Fruit fly (Drosophila melanogaster) whole organism, embryonic: Measurements from ENCODE around the gene CG8925.

Source experiments
- Awh ChIP-seq: fragments of 200-800 bp; sonication (Bioruptor generic); IDR thresholded peaks from 2 replicates; pipeline ENCODE4, ENCODE4 v1.3.6; 2022; ENCODE audit warnings: missing biosample characterization, missing genetic modification characterization
- CG10267 ChIP-seq: fragments of 200-800 bp; sonication (Bioruptor generic); optimal IDR thresholded peaks from 2 replicates; lab custom pipeline; 2018; ENCODE audit warnings: missing biosample characterization, mild to moderate bottlenecking, missing genetic modification characterization, moderate library complexity
- CG17829 ChIP-seq: fragments of 200-800 bp; optimal IDR thresholded peaks from 2 replicates; lab custom pipeline; 2019; ENCODE audit warnings: missing biosample characterization, mild to moderate bottlenecking, missing genetic modification characterization, moderate library complexity
- Chrac-16 ChIP-seq: fragments of 200-800 bp; sonication (Bioruptor generic); optimal IDR thresholded peaks from 3 replicates; lab custom pipeline; 2016; ENCODE audit warnings: missing biosample characterization, missing genetic modification characterization
- Dad ChIP-seq: fragments of 200-800 bp; sonication (Bioruptor generic); optimal IDR thresholded peaks from 3 replicates; lab custom pipeline; 2016; ENCODE audit warnings: missing biosample characterization, missing genetic modification characterization
- Sox102F ChIP-seq: fragments of 200-800 bp; sonication (Bioruptor generic); optimal IDR thresholded peaks from 2 replicates; lab custom pipeline; 2018; ENCODE audit warnings: missing biosample characterization, mild to moderate bottlenecking, missing genetic modification characterization, moderate library complexity
- aop ChIP-seq: fragments of 200-800 bp; sonication (Bioruptor generic); IDR thresholded peaks from 2 replicates; pipeline ENCODE4 v1.3.6; 2022; ENCODE audit warnings: missing biosample characterization, missing genetic modification characterization
- dati ChIP-seq: fragments of 200-800 bp; sonication (Bioruptor generic); IDR thresholded peaks from 2 replicates; pipeline ENCODE4 v1.3.6; 2022; ENCODE audit warnings: missing biosample characterization, missing genetic modification characterization
- gcm ChIP-seq: fragments of 200-800 bp; sonication (Bioruptor generic); optimal IDR thresholded peaks from 2 replicates; lab custom pipeline; 2019; ENCODE audit warnings: missing biosample characterization, mild to moderate bottlenecking, missing genetic modification characterization, moderate library complexity
- gro ChIP-seq: fragments of 200-800 bp; sonication (Bioruptor generic); optimal IDR thresholded peaks from 2 replicates; lab custom pipeline; 2016; ENCODE audit warnings: missing biosample characterization, missing genetic modification characterization
- p53 ChIP-seq: fragments of 200-800 bp; sonication (Bioruptor generic); optimal IDR thresholded peaks from 2 replicates; lab custom pipeline; 2016; ENCODE audit warnings: missing biosample characterization, missing genetic modification characterization
- row ChIP-seq: fragments of 200-800 bp; sonication (Bioruptor generic); IDR thresholded peaks from 3 replicates; pipeline ENCODE4 v1.3.6; 2022; ENCODE audit warnings: missing biosample characterization, missing genetic modification characterization
- trem ChIP-seq: fragments of 200-800 bp; optimal IDR thresholded peaks from 3 replicates; lab custom pipeline; 2019; ENCODE audit warnings: missing biosample characterization, mild to moderate bottlenecking, missing genetic modification characterization, moderate library complexity

DNA sequence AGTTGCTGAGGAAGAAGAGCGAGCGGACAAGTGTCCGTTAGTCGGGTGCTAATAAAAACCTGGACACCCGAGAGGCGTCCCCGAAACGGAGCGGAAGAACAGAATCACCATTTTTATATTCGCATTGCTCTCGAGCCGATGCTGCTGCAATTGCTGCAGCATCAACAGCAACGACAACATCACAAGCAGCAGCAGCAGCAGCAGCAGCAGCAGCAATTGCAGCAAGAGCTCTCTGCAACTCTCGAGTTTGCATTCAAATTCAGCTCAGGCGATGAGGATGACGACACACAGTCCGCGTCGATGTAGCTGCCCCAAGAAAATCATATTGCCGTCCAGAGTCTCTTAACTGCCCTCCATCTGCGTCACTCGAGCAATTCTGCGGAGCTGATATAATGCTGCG lies 34.4 kb downstream of the CG8925 start:
- TF ChIP-seq gro = no peak
- no peak for TF ChIP-seq dati (GFP tag; lab: Robert Waterston, UW)
- no peak for TF ChIP-seq Awh (GFP tag; lab: Robert Waterston, UW)
- no peak for TF ChIP-seq trem
- TF ChIP-seq p53 (GFP tag; lab: Kevin White, UChicago) = no peak
- TF ChIP-seq row (GFP tag; lab: Robert Waterston, UW) = no peak
- TF ChIP-seq CG10267 (tag; lab: Kevin White, UChicago) = no peak
- no peak for TF ChIP-seq CG17829 (tag; lab: Kevin White, UChicago)
- TF ChIP-seq gcm (GFP tag; lab: Kevin White, UChicago) = no peak
- no peak for TF ChIP-seq aop
- no peak for TF ChIP-seq Dad (GFP tag; lab: Kevin White, UChicago)
- TF ChIP-seq Sox102F (GFP tag; lab: Kevin White, UChicago) = no peak
- TF ChIP-seq Chrac-16 (GFP tag; lab: Kevin White, UChicago) = no peak
